Worm (Caenorhabditis elegans): ENCODE measurements around the gene pab-2.

Gene pab-2

ce11 chrX:13542236-13542635 lies 15.0 kb upstream of the pab-2 start, which contains the start of gene cah-4:
Gene cah-4, plus strand, starts transcription at chrX:13542574.
- TF ChIP-seq ama-1 (optimal IDR thresholded peaks at IDR 0.05) (peak; percentile 92), aha-1 (tag) (peak; percentile 69), lin-1 (GFP tag; IDR thresholded peaks at IDR 0.05) (no peak), ZK337.2 (GFP tag; IDR thresholded peaks at IDR 0.05) (0 out of 2 replicates have a peak, but pooled peaks have one; percentile 17), lin-15B (tag; optimal IDR thresholded peaks at IDR 0.05) (no peak)

DNA sequence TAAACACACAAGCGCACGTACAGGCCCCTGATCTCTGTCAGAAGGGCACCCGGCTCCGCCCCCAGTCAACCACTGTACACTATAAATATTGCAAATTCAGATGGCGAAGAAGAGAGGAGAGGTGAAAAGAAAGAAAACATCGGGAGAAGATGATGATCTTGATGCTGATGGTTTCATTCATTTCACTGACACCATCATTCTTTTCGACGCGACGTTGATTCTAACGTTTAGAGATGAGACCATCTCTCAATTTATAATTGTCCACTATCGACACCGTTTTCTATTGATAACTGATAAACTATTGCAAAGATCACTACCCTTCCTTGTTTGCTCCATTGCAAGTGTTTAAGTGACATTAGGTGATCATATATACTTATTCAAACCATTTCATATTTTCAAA lies 14.1 kb upstream of the pab-2 start:
- no peak for TF ChIP-seq snpc-1.2 (GFP tag; IDR thresholded peaks at IDR 0.05)
- TF ChIP-seq hlh-30 (tag; optimal IDR thresholded peaks at IDR 0.05; ENCODE audit: insufficient read depth): peak; percentile 49
- TF ChIP-seq snpc-4 (tag; optimal IDR thresholded peaks at IDR 0.05): no peak
- peak; percentile 49 for TF ChIP-seq hlh-11 (tag; optimal IDR thresholded peaks at IDR 0.05)
- peak; percentile 32 for TF ChIP-seq mep-1 (tag; optimal IDR thresholded peaks at IDR 0.05)
- peak; percentile 33 for TF ChIP-seq dmd-6 (GFP tag; IDR thresholded peaks at IDR 0.05)
- TF ChIP-seq hif-1 (tag; optimal IDR thresholded peaks at IDR 0.05): peak in 1 of 2 experiments; percentile 37
- peak; percentile 47 for TF ChIP-seq nhr-28 (tag; optimal IDR thresholded peaks at IDR 0.05)
- no peak for TF ChIP-seq ceh-62 (tag; optimal IDR thresholded peaks at IDR 0.05)
- TF ChIP-seq mdl-1 (tag; optimal IDR thresholded peaks at IDR 0.05): peak in 1 of 2 experiments; percentile 32
- TF ChIP-seq ama-1 (optimal IDR thresholded peaks at IDR 0.05): peak; percentile 96
- no peak for TF ChIP-seq skn-1 (tag; optimal IDR thresholded peaks at IDR 0.05)
- no peak for TF ChIP-seq daf-16 (GFP tag; optimal IDR thresholded peaks at IDR 0.05)
- peak; percentile 42 for TF ChIP-seq daf-16 (tag; optimal IDR thresholded peaks at IDR 0.05)
- peak; percentile 58 for TF ChIP-seq aha-1 (tag)
- TF ChIP-seq mxl-3 (GFP tag; optimal IDR thresholded peaks at IDR 0.05): peak; percentile 5
- peak; percentile 22 for TF ChIP-seq dve-1 (tag; optimal IDR thresholded peaks at IDR 0.05; ENCODE audit: insufficient read depth)

DNA sequence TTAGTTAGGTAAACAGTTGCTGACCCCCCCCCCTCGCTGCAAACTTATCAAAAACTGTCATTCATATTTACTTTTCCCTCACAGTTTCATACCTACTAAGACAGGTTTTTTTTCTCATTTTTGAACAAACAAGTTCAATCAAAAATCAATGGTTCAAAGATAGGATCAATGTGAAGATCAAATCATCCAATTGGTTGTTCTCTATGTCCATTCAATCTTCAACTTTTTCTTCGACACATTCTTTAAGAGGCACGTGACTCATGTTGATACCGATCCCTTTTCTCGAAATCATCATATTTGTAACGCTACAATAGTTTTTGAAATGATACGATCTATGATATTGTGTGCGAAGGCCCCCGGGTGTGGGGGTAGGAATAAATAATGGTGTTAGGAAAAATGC lies 12.5 kb upstream of the pab-2 start:
- no peak for TF ChIP-seq mxl-3 (GFP tag; optimal IDR thresholded peaks at IDR 0.05)
- TF ChIP-seq lin-39 (tag; optimal IDR thresholded peaks at IDR 0.05): no peak
- TF ChIP-seq ZK546.5 (tag; optimal IDR thresholded peaks at IDR 0.05): no peak
- no peak for TF ChIP-seq Y75B8A.6 (GFP tag; IDR thresholded peaks at IDR 0.05)
- TF ChIP-seq ceh-82 (tag; optimal IDR thresholded peaks at IDR 0.05): no peak
- TF ChIP-seq ceh-28 (tag; optimal IDR thresholded peaks at IDR 0.05): no peak
- TF ChIP-seq mxl-2 (GFP tag; conservative IDR thresholded peaks at IDR 0.05): no peak
- TF ChIP-seq unc-130 (GFP tag; optimal IDR thresholded peaks at IDR 0.05): no peak
- no peak for TF ChIP-seq gei-8 (GFP tag; optimal IDR thresholded peaks at IDR 0.05)
- no peak for TF ChIP-seq nhr-77 (tag; optimal IDR thresholded peaks at IDR 0.05)
- TF ChIP-seq zip-2 (tag; optimal IDR thresholded peaks at IDR 0.05): no peak
- TF ChIP-seq nhr-10 (tag; optimal IDR thresholded peaks at IDR 0.05): peak; percentile 13
- TF ChIP-seq set-16 (GFP tag; IDR thresholded peaks at IDR 0.05): no peak
- TF ChIP-seq zip-11 (GFP tag; IDR thresholded peaks at IDR 0.05): no peak
- no peak for TF ChIP-seq snpc-4 (tag; optimal IDR thresholded peaks at IDR 0.05)
- no peak for TF ChIP-seq zfp-3 (GFP tag; conservative IDR thresholded peaks at IDR 0.05)
- TF ChIP-seq cey-2 (tag; optimal IDR thresholded peaks at IDR 0.05; ENCODE audit: borderline replicate concordance, insufficient read depth): no peak
- TF ChIP-seq spr-3 (GFP tag; optimal IDR thresholded peaks at IDR 0.05): no peak
- TF ChIP-seq spr-1 (tag; optimal IDR thresholded peaks at IDR 0.05): no peak
- TF ChIP-seq dmd-9 (GFP tag; IDR thresholded peaks at IDR 0.05): no peak
- no peak for TF ChIP-seq hmg-1.1 (GFP tag; IDR thresholded peaks at IDR 0.05)
- TF ChIP-seq fos-1 (tag; optimal IDR thresholded peaks at IDR 0.05): no peak
- no peak for TF ChIP-seq nhr-76 (tag; optimal IDR thresholded peaks at IDR 0.05)
- TF ChIP-seq lin-15B (tag; optimal IDR thresholded peaks at IDR 0.05): no peak
- TF ChIP-seq lir-3 (tag; optimal IDR thresholded peaks at IDR 0.05): no peak
- TF ChIP-seq dve-1 (tag; optimal IDR thresholded peaks at IDR 0.05; ENCODE audit: insufficient read depth): peak; percentile 68
- no peak for TF ChIP-seq pha-4 (GFP tag; IDR thresholded peaks at IDR 0.05)
- TF ChIP-seq pha-4 (tag; optimal IDR thresholded peaks at IDR 0.05): no peak
- no peak for TF ChIP-seq F49E8.2 (tag; optimal IDR thresholded peaks at IDR 0.05; ENCODE audit: borderline replicate concordance)
- TF ChIP-seq F37D6.2 (tag; optimal IDR thresholded peaks at IDR 0.05): no peak
- TF ChIP-seq nhr-41 (GFP tag; IDR thresholded peaks at IDR 0.05): no peak
- no peak for TF ChIP-seq skn-1 (tag; optimal IDR thresholded peaks at IDR 0.05)
- no peak for TF ChIP-seq aly-2 (tag; optimal IDR thresholded peaks at IDR 0.05)
- no peak for TF ChIP-seq mes-2 (tag; optimal IDR thresholded peaks at IDR 0.05; ENCODE audit: poor library complexity, severe bottlenecking)
